Worm (Caenorhabditis elegans) whole organism, L2 larva: ENCODE results near the gene cav-1.

Experiments
- F13H6.1 ChIP-seq: sonication (generic microtip); optimal IDR thresholded peaks from 2 replicates; lab custom pipeline; 2016; ENCODE audit warnings: missing genetic modification characterization, missing compliant biosample characterization
- ZK546.5 ChIP-seq: sonication (generic microtip); optimal IDR thresholded peaks from 2 replicates; lab custom pipeline; 2017; ENCODE audit warnings: missing biosample characterization, missing genetic modification characterization
- aly-2 ChIP-seq: fragments of 150-350 bp; optimal IDR thresholded peaks from 2 replicates; lab custom pipeline; 2014; ENCODE audit warnings: missing biosample characterization, missing genetic modification characterization
- blmp-1 ChIP-seq: sonication (generic microtip); optimal IDR thresholded peaks from 2 replicates; lab custom pipeline; 2017; ENCODE audit warnings: missing genetic modification characterization, mild to moderate bottlenecking, missing compliant biosample characterization, antibody characterized with exemption, moderate library complexity; ENCODE audit not compliant: insufficient read depth
- ceh-82 ChIP-seq: fragments of 150-350 bp; optimal IDR thresholded peaks from 2 replicates; lab custom pipeline; 2014; ENCODE audit warnings: missing biosample characterization, missing genetic modification characterization
- elt-3 ChIP-seq: sonication (generic microtip); optimal IDR thresholded peaks from 2 replicates; lab custom pipeline; 2017; ENCODE audit warnings: missing biosample characterization, missing genetic modification characterization
- fos-1 ChIP-seq: fragments of 150-350 bp; optimal IDR thresholded peaks from 2 replicates; lab custom pipeline; 2014; ENCODE audit warnings: missing biosample characterization, missing genetic modification characterization
- lin-13 ChIP-seq: fragments of 150-350 bp; optimal IDR thresholded peaks from 2 replicates; lab custom pipeline; 2014; ENCODE audit warnings: missing biosample characterization, missing genetic modification reagents, missing genetic modification characterization
- lsy-2 ChIP-seq, 2 experiments: fragments of 150-350 bp in 1 of 2; sonication (generic microtip) in 1 of 2; optimal IDR thresholded peaks; 2 replicates each; lab custom pipeline; 2014 to 2017; ENCODE audit warnings: missing biosample characterization in 2 of 2, missing genetic modification characterization in 2 of 2
- nhr-77 ChIP-seq: fragments of 150-350 bp; optimal IDR thresholded peaks from 2 replicates; lab custom pipeline; 2014; ENCODE audit warnings: missing biosample characterization, missing genetic modification characterization
- skn-1 ChIP-seq: sonication (generic microtip); optimal IDR thresholded peaks from 2 replicates; lab custom pipeline; 2017; ENCODE audit warnings: missing biosample characterization, missing genetic modification characterization
- snpc-4 ChIP-seq: fragments of 150-350 bp; optimal IDR thresholded peaks from 2 replicates; lab custom pipeline; 2014; ENCODE audit warnings: missing biosample characterization, missing genetic modification characterization
- unc-39 ChIP-seq: fragments of 150-350 bp; optimal IDR thresholded peaks from 2 replicates; lab custom pipeline; 2014; ENCODE audit warnings: missing biosample characterization, missing genetic modification characterization
- ztf-11 ChIP-seq: sonication (generic microtip); optimal IDR thresholded peaks from 2 replicates; lab custom pipeline; 2017; ENCODE audit warnings: missing biosample characterization, missing genetic modification characterization

ce11 chrIV:9801418-9801817 is 29.1 kb downstream of the cav-1 start:
- TF ChIP-seq elt-3 (tag; lab: Kevin White, UChicago), result no peak
- no peak for TF ChIP-seq ceh-82 (tag; lab: Kevin White, UChicago)
- peak; percentile 25 for TF ChIP-seq F13H6.1 (tag; lab: Kevin White, UChicago)
- no peak for TF ChIP-seq lin-13
- TF ChIP-seq lsy-2 (tag; optimal IDR thresholded peaks at IDR 0.05; lab: Kevin White, UChicago), result no peak
- no peak for TF ChIP-seq ztf-11
- TF ChIP-seq aly-2 (tag; lab: Kevin White, UChicago), result no peak
- peak; percentile 91 for TF ChIP-seq fos-1 (tag; lab: Kevin White, UChicago)
- TF ChIP-seq unc-39, result no peak
- TF ChIP-seq skn-1 (tag; lab: Kevin White, UChicago), result no peak
- no peak for TF ChIP-seq ZK546.5
- TF ChIP-seq snpc-4 (tag; lab: Kevin White, UChicago), result no peak
- TF ChIP-seq blmp-1, result peak; percentile 34
- no peak for TF ChIP-seq nhr-77 (tag; lab: Kevin White, UChicago)
